Fruit fly (Drosophila melanogaster): ENCODE results near the gene Aven.

Aven gene

DNA sequence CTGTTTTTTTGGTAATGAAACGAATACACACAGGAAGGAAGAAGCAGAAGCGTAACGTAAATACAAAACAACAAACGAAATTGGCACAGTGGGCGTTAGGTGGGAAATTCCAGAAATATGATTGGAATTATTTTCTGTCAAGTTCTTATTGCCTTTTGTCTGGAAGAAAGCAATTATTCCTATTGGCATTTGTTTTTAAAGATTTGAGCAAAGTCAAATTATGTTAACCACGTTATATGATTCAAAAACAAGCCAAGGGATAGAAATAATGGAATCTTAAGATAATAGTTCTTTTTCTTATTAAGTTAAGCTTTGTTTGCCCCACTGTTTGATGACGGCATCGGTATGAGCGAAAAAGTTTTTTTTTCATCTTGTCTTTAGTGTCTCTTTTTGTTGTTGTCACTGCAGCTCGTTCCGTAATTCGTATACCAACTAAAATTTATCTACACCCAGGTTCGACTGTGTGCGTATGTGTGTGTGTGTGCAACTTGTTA, 49.9 kb downstream of the Aven start (continued):
- TF ChIP-seq Doc3 (GFP tag; IDR thresholded peaks at IDR 0.05; ENCODE audit: partially characterized antibody) = no peak
- TF ChIP-seq knrl (GFP tag; IDR thresholded peaks at IDR 0.05; ENCODE audit: partially characterized antibody) = no peak
- peak; percentile 96 for TF ChIP-seq lmd (GFP tag; IDR thresholded peaks at IDR 0.05)
- peak; percentile 84 for TF ChIP-seq dmrt11E (tag; optimal IDR thresholded peaks at IDR 0.05)
- peak; percentile 89 for TF ChIP-seq D19A (tag; optimal IDR thresholded peaks at IDR 0.05)
- peak; percentile 89 for TF ChIP-seq wdn (GFP tag; IDR thresholded peaks at IDR 0.05)
- TF ChIP-seq Neu2 (GFP tag; optimal IDR thresholded peaks at IDR 0.05; ENCODE audit: borderline replicate concordance) = peak; percentile 80
- TF ChIP-seq bbx (GFP tag; IDR thresholded peaks at IDR 0.05; ENCODE audit: partially characterized antibody) = no peak
- TF ChIP-seq CG10321 (GFP tag; IDR thresholded peaks at IDR 0.05) = peak; percentile 76; the same call in 1 of the 2 replicates
- TF ChIP-seq CG15073 (GFP tag; optimal IDR thresholded peaks at IDR 0.05) = peak; percentile 69
- TF ChIP-seq otp (GFP tag; IDR thresholded peaks at IDR 0.05) = peak; percentile 87
- TF ChIP-seq ase (GFP tag; IDR thresholded peaks at IDR 0.05) = peak; percentile 87
- TF ChIP-seq sc (optimal IDR thresholded peaks at IDR 0.05) = no peak
- peak; percentile 85 for TF ChIP-seq sc (GFP tag; optimal IDR thresholded peaks at IDR 0.05)
- TF ChIP-seq stwl (tag; optimal IDR thresholded peaks at IDR 0.05) = no peak
- TF ChIP-seq TFAM (GFP tag; optimal IDR thresholded peaks at IDR 0.05) = peak; percentile 70
- TF ChIP-seq slp2 (GFP tag; optimal IDR thresholded peaks at IDR 0.05) = peak; percentile 95
- peak; percentile 95 for TF ChIP-seq lbe (GFP tag; optimal IDR thresholded peaks at IDR 0.05)
- TF ChIP-seq CG9932 (GFP tag; IDR thresholded peaks at IDR 0.05) = peak; percentile 92
- TF ChIP-seq org-1 (GFP tag; optimal IDR thresholded peaks at IDR 0.05) = peak; percentile 96
- peak; percentile 68; the same call in 1 of the 3 replicates for TF ChIP-seq sr (GFP tag; IDR thresholded peaks at IDR 0.05)
- TF ChIP-seq slbo (GFP tag; IDR thresholded peaks at IDR 0.05) = peak; percentile 94
- peak; percentile 84 for TF ChIP-seq CG16779 (GFP tag; IDR thresholded peaks at IDR 0.05)
- TF ChIP-seq CG12155 (GFP tag; optimal IDR thresholded peaks at IDR 0.05) = peak; percentile 92
- TF ChIP-seq Dll (GFP tag; IDR thresholded peaks at IDR 0.05; ENCODE audit: partially characterized antibody) = no peak
- TF ChIP-seq luna (GFP tag; optimal IDR thresholded peaks at IDR 0.05) = peak; percentile 71
- TF ChIP-seq CG10274 (GFP tag; optimal IDR thresholded peaks at IDR 0.05) = peak; percentile 87
- TF ChIP-seq dysf (GFP tag; IDR thresholded peaks at IDR 0.05) = peak; percentile 96
- peak; percentile 96 for TF ChIP-seq CG9727 (GFP tag; optimal IDR thresholded peaks at IDR 0.05)
- peak; percentile 42 to 72 for TF ChIP-seq insv (GFP tag; optimal IDR thresholded peaks at IDR 0.05)
- peak; percentile 93 for TF ChIP-seq so (GFP tag; IDR thresholded peaks at IDR 0.05)
- peak; percentile 94 to 95 for TF ChIP-seq chif (GFP tag; optimal IDR thresholded peaks at IDR 0.05)
- peak; percentile 97 for TF ChIP-seq gro (GFP tag; optimal IDR thresholded peaks at IDR 0.05)
- no peak for TF ChIP-seq Sin3A (optimal IDR thresholded peaks at IDR 0.05)
- peak; percentile 92 for TF ChIP-seq sisA (GFP tag; IDR thresholded peaks at IDR 0.05)
- TF ChIP-seq CG3281 (GFP tag; optimal IDR thresholded peaks at IDR 0.05) = peak; percentile 98
- peak; percentile 92 for TF ChIP-seq Hr3 (GFP tag; optimal IDR thresholded peaks at IDR 0.05)
- no peak for TF ChIP-seq tll (GFP tag; optimal IDR thresholded peaks at IDR 0.05)
- peak; percentile 87 for TF ChIP-seq dm (GFP tag; optimal IDR thresholded peaks at IDR 0.05)
- peak; percentile 95 for TF ChIP-seq CG9609 (GFP tag; optimal IDR thresholded peaks at IDR 0.05)
- TF ChIP-seq gsb-n (tag; optimal IDR thresholded peaks at IDR 0.05) = peak; percentile 88
- TF ChIP-seq CG12942 (GFP tag; optimal IDR thresholded peaks at IDR 0.05) = peak; percentile 88
- peak; percentile 43; the same call in 1 of the 2 replicates for TF ChIP-seq CG4360 (GFP tag; IDR thresholded peaks at IDR 0.05)
- TF ChIP-seq CG10431 (GFP tag; optimal IDR thresholded peaks at IDR 0.05) = peak; percentile 62
- peak; percentile 96 for TF ChIP-seq CG11695 (GFP tag; IDR thresholded peaks at IDR 0.05)
- TF ChIP-seq row (GFP tag; IDR thresholded peaks at IDR 0.05) = peak; percentile 93
- peak; percentile 97 for TF ChIP-seq Hsf (GFP tag; optimal IDR thresholded peaks at IDR 0.05)
- peak; percentile 96 for TF ChIP-seq CG9817 (tag; optimal IDR thresholded peaks at IDR 0.05)
- TF ChIP-seq jumu (GFP tag; optimal IDR thresholded peaks at IDR 0.05) = peak; percentile 92
- TF ChIP-seq amos (GFP tag; IDR thresholded peaks at IDR 0.05; ENCODE audit: partially characterized antibody) = no peak; the same call in 1 of the 2 replicates
- peak; percentile 68; the same call in 1 of the 2 replicates for TF ChIP-seq Poxn (GFP tag; IDR thresholded peaks at IDR 0.05)
